Worm (Caenorhabditis elegans): ENCODE data around the gene rtfo-1.

rtfo-1 gene

DNA sequence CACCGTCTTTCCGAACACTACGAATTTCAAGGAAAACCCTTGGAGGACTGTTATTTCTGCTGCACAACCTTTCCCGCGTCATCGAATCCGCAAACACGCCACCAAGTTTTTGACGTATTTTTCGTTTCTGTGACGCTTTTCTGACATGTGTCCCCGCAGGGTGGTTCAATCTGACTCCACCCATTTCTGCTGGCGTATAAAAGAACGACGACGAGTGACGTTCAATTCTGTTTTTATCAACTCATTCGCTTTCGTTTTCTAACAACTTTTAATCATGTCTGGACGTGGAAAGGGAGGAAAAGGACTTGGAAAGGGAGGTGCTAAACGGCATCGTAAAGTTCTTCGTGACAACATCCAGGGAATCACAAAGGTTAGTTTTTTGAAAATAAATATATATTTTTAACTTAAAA lies 35.6 kb downstream of the rtfo-1 start, which contains the start of gene his-37 (continued):
- TF ChIP-seq Y55F3AM.14 (GFP tag; optimal IDR thresholded peaks at IDR 0.05), result peak; percentile 98
- TF ChIP-seq peb-1 (tag; optimal IDR thresholded peaks at IDR 0.05), result no peak

- TF ChIP-seq blmp-1 (tag; optimal IDR thresholded peaks at IDR 0.05; ENCODE audit: insufficient read depth) (no peak), aly-2 (tag; optimal IDR thresholded peaks at IDR 0.05) (no peak), lsy-2 (tag; optimal IDR thresholded peaks at IDR 0.05) (peak in 1 of 2 experiments; percentile 13), Y55F3AM.14 (GFP tag; optimal IDR thresholded peaks at IDR 0.05) (no peak)
Observed at ce11 chrV:9546042-9546581, 36.3 kb downstream of the rtfo-1 start, which contains the start of gene C50F4.6. TSS of gene C50F4.6 (plus strand) at chrV:9546092.

DNA sequence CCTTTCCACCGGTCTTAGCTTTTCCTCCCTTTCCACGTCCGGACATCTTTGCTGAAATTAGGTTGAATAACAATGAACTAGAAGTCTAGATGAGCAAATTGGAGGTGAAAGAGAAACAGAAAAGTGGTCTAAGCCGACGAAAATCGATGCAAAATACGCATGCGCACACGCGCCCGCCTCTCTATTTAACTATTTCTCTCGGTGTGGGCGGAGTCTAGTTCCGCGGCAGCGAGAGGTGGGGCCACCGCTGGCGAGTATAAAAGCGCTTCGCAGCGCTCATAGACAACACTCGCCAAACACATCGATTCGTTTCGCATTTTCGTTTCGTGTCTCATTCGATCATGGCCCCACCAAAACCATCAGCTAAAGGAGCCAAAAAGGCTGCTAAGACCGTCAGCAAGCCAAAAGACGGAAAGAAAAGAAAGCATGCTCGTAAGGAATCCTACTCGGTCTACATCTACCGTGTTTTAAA lies 37.2 kb downstream of the rtfo-1 start, which contains the start of the genes his-35 and his-41:
Gene his-35, minus strand, starts transcription at position 51 of the 472 bp plus-strand sequence.
Gene his-41, plus strand, starts transcription at position 299 of the 472 bp plus-strand sequence.
- TF ChIP-seq R02D3.7 (tag; optimal IDR thresholded peaks at IDR 0.05) (no peak), ama-1 (optimal IDR thresholded peaks at IDR 0.05) (peak; percentile 77), elt-3 (tag; optimal IDR thresholded peaks at IDR 0.05) (no peak), unc-55 (GFP tag; optimal IDR thresholded peaks at IDR 0.05) (peak; percentile 15), peb-1 (tag; optimal IDR thresholded peaks at IDR 0.05) (no peak), ztf-11 (tag; optimal IDR thresholded peaks at IDR 0.05) (no peak), mab-5 (tag; optimal IDR thresholded peaks at IDR 0.05) (no peak), nhr-237 (tag; optimal IDR thresholded peaks at IDR 0.05) (no peak), nhr-23 (tag; optimal IDR thresholded peaks at IDR 0.05) (no peak), unc-39 (tag; optimal IDR thresholded peaks at IDR 0.05) (no peak), Y55F3AM.14 (GFP tag; optimal IDR thresholded peaks at IDR 0.05) (no peak), lin-11 (tag; optimal IDR thresholded peaks at IDR 0.05) (peak; percentile 35), lin-39 (tag; optimal IDR thresholded peaks at IDR 0.05) (no peak), egl-27 (tag; optimal IDR thresholded peaks at IDR 0.05) (no peak), mbf-1 (tag; optimal IDR thresholded peaks at IDR 0.05) (no peak), ztf-4 (tag; optimal IDR thresholded peaks at IDR 0.05) (no peak), aly-2 (tag; optimal IDR thresholded peaks at IDR 0.05) (no peak), ztf-1 (GFP tag; conservative IDR thresholded peaks at IDR 0.05) (no peak), nhr-77 (tag; optimal IDR thresholded peaks at IDR 0.05) (no peak), zag-1 (tag; optimal IDR thresholded peaks at IDR 0.05) (no peak), nhr-10 (tag; optimal IDR thresholded peaks at IDR 0.05) (no peak), nhr-6 (tag; optimal IDR thresholded peaks at IDR 0.05) (no peak), elt-1 (tag; optimal IDR thresholded peaks at IDR 0.05) (no peak), skn-1 (tag; optimal IDR thresholded peaks at IDR 0.05) (no peak), ZK546.5 (tag; optimal IDR thresholded peaks at IDR 0.05) (no peak), sma-3 (GFP tag; optimal IDR thresholded peaks at IDR 0.05) (peak; percentile 50), unc-62 (GFP tag; optimal IDR thresholded peaks at IDR 0.05) (no peak), fos-1 (tag; optimal IDR thresholded peaks at IDR 0.05) (peak; percentile 48), nhr-11 (tag; optimal IDR thresholded peaks at IDR 0.05) (no peak), F13H6.1 (tag; optimal IDR thresholded peaks at IDR 0.05) (peak; percentile 62), ceh-16 (tag; optimal IDR thresholded peaks at IDR 0.05) (no peak), nhr-25 (tag; optimal IDR thresholded peaks at IDR 0.05) (no peak), C34F6.9 (tag; optimal IDR thresholded peaks at IDR 0.05) (peak; percentile 74), nhr-21 (tag; optimal IDR thresholded peaks at IDR 0.05) (peak; percentile 11), crh-2 (tag; optimal IDR thresholded peaks at IDR 0.05) (peak; percentile 51), blmp-1 (tag; optimal IDR thresholded peaks at IDR 0.05; ENCODE audit: insufficient read depth) (no peak), sem-4 (tag; optimal IDR thresholded peaks at IDR 0.05) (no peak), snpc-4 (tag; optimal IDR thresholded peaks at IDR 0.05) (no peak), mdl-1 (tag; optimal IDR thresholded peaks at IDR 0.05) (peak in 1 of 2 experiments; percentile 31), nhr-129 (tag; optimal IDR thresholded peaks at IDR 0.05) (no peak), lin-13 (GFP tag; optimal IDR thresholded peaks at IDR 0.05) (peak; percentile 15), nhr-12 (tag; optimal IDR thresholded peaks at IDR 0.05) (no peak), sma-9 (GFP tag; optimal IDR thresholded peaks at IDR 0.05) (peak; percentile 37), sma-9 (tag; optimal IDR thresholded peaks at IDR 0.05) (no peak), alr-1 (tag; optimal IDR thresholded peaks at IDR 0.05) (no peak), ceh-82 (tag; optimal IDR thresholded peaks at IDR 0.05) (no peak), lsy-2 (tag; optimal IDR thresholded peaks at IDR 0.05) (peak; percentile 38 to 51), dmd-4 (tag; optimal IDR thresholded peaks at IDR 0.05) (no peak), gmeb-1 (tag; optimal IDR thresholded peaks at IDR 0.05) (peak; percentile 53)
